Worm (Caenorhabditis elegans): ENCODE results near the gene F56D6.21.

DNA sequence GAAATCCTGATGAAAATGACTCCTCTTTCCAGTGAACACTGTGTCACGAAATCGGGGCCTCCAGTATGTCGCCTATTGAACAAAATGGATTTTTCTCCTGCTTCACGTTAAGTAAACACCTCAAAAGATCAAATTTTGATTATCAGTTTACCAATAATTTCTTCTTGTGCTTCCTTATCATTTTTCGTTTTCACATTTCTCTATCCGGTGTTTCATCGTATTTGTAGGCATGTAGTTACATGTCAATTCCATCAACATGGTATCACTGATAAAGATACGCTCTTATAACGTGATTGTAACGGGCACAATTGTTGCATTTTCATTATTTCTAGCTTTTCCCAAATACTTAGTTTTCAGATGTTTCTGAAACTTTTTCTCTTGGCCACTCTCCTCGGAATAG lies 39.7 kb downstream of the F56D6.21 start, which contains the start of gene clec-72:
- TF ChIP-seq pqm-1 (tag; optimal IDR thresholded peaks at IDR 0.05) (no peak), dve-1 (tag; optimal IDR thresholded peaks at IDR 0.05) (no peak), rnt-1 (tag; optimal IDR thresholded peaks at IDR 0.05) (no peak), lim-6 (tag; optimal IDR thresholded peaks at IDR 0.05) (no peak), ama-1 (optimal IDR thresholded peaks at IDR 0.05) (no peak), nhr-11 (tag; optimal IDR thresholded peaks at IDR 0.05) (no peak), hlh-15 (tag; optimal IDR thresholded peaks at IDR 0.05) (no peak), odd-2 (tag; optimal IDR thresholded peaks at IDR 0.05) (no peak)

All from whole organism, late embryonic.